Fruit fly (Drosophila melanogaster) whole organism, adult: ENCODE data around the gene CG11655.

ENCODE experiments used
- CG11617 ChIP-seq: fragments of 200-800 bp; sonication (Bioruptor generic); optimal IDR thresholded peaks from 2 replicates; lab custom pipeline; 2017; ENCODE audit warnings: mild to moderate bottlenecking, missing biosample characterization, missing genetic modification reagents, missing genetic modification characterization
- CG1620 ChIP-seq: fragments of 200-800 bp; sonication (Bioruptor generic); optimal IDR thresholded peaks from 2 replicates; lab custom pipeline; 2016; ENCODE audit warnings: missing biosample characterization, missing genetic modification characterization
- CG33017 ChIP-seq: fragments of 200-800 bp; sonication (Bioruptor generic); optimal IDR thresholded peaks from 2 replicates; lab custom pipeline; 2018; ENCODE audit warnings: missing biosample characterization, mild to moderate bottlenecking, missing genetic modification characterization, moderate library complexity
- CG7101 ChIP-seq: fragments of 200-800 bp; sonication (Bioruptor generic); optimal IDR thresholded peaks from 2 replicates; lab custom pipeline; 2018; ENCODE audit warnings: missing biosample characterization, mild to moderate bottlenecking, missing genetic modification characterization, moderate library complexity
- Mnt ChIP-seq: fragments of 200-800 bp; sonication (Bioruptor generic); optimal IDR thresholded peaks from 2 replicates; lab custom pipeline; 2016; ENCODE audit warnings: missing biosample characterization, mild to moderate bottlenecking, missing genetic modification characterization
- kay ChIP-seq: fragments of 200-800 bp; sonication (Bioruptor generic); peaks from one replicate; lab custom pipeline; 2016; ENCODE audit warnings: missing biosample characterization, missing genetic modification characterization, borderline replicate concordance
- pad ChIP-seq: fragments of 200-800 bp; sonication (Bioruptor generic); optimal IDR thresholded peaks from 3 replicates; lab custom pipeline; 2017; ENCODE audit warnings: missing biosample characterization, missing genetic modification characterization, mild to moderate bottlenecking, moderate library complexity, missing genetic modification reagents
- tj ChIP-seq: fragments of 200-800 bp; sonication (Bioruptor generic); optimal IDR thresholded peaks from 3 replicates; lab custom pipeline; 2017; ENCODE audit warnings: missing biosample characterization, mild to moderate bottlenecking, missing genetic modification characterization, moderate library complexity

The CG11655 gene

DNA sequence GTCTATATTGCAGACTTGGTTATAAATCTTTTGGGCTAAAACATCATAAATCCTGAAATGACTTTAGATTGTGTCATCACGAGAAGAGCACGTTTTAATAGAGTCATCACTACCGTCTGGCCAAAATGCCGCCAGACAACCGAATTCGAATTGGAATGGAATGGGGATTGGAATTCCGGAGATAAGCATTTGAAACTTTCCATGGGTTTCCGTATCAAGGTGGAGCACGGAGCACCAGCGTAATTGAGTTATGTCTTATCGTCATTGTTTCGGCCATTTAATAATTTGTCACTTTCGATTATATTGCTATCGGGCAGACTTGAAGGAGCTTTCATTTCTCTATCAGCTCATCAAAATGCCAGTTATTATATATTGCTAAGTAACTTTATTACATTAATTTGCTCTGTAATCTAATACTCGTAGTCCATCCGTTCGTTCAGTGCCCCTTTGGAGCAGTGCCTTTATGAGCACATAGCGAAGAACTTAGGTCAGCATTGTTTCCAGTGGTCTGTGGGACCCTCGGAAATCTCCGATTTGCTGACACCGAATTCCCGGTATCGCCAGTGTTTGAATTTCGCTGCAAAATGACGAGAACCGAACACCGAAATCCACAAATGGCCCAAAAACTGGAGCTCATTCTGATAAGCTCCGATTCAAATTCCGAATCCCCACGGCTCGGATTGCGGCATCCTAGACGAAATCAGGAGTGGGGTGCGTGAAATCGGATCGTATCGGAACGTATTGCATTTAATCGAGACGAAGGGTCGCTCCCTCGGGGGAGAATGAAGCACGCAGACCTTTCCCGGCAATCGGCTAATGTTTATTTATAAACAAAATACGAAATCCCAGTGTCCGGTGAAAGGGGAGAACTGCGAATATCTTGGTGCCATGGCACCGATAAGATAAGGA is 47.0 kb downstream of the CG11655 start:
- TF ChIP-seq tj (GFP tag; lab: Kevin White, UChicago) (peak; percentile 93), pad (GFP tag; lab: Kevin White, UChicago) (no peak), CG7101 (tag; lab: Kevin White, UChicago) (no peak)

DNA sequence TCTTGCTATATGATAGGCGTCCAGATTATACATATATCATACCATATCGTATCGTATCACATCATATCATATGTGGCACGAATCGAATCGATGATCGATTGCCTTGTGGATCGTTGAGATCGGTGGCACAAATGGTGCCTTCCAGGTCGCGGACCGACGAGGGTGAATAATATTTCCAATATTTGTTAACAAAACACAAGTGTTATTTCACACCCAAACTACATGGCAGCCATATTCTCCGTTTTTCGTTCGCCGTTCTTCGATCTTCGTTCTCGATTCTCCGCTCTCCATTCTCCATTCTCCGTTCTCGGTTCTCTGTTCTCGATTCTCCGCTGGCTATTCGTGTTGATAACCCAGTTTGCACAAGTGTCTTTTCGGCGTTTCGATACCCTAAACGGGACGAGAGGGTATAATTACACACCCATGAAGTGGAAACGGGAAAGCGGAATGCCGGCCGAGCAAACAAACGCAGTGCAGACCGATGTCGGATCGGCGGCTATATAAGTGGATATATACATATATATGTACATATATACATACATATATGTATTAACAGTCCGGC is 48.5 kb downstream of the CG11655 start:
- TF ChIP-seq CG33017: no peak
- TF ChIP-seq tj (GFP tag; lab: Kevin White, UChicago): peak; percentile 26
- no peak for TF ChIP-seq kay (GFP tag; lab: Kevin White, UChicago)
- no peak for TF ChIP-seq Mnt (GFP tag; lab: Kevin White, UChicago)
- no peak for TF ChIP-seq CG7101 (tag; lab: Kevin White, UChicago)

DNA sequence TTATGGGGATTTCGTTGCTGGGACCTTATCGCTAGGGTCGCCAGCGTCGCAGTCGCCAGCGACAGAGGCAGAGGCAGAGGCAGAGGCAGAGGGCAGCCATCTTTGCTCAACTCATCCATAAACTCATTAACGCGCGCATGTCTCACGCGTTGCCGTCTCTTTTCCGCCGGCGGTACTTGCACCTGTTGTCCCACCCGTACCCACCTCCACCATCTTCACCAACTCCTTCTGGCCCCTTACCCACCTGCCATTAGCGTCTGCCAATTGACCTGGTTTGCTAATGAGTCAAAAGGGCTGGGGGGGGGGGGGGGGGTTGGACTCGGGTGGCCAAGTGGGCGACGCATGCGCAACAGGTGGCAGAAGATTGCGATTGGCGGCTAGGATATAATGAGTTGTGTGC is 49.6 kb downstream of the CG11655 start:
- TF ChIP-seq CG1620 (GFP tag; lab: Kevin White, UChicago): no peak
- TF ChIP-seq CG11617 (GFP tag; lab: Kevin White, UChicago): no peak
